ENCODE assay signal across 4 fruit fly cellular contexts in genomic region chr3R:15092351-15092750, dm6.
TF ChIP-seq lines count a peak whose summit lies in the region.

No protein-coding gene starts in this region.

- no peak for TF ChIP-seq CTCF in whole organism, embryonic (GFP tag; optimal IDR thresholded peaks at IDR 0.05; lab: Kevin White, UChicago)

TF ChIP-seq in whole organism, embryonic, 481 proteins besides CTCF, POLR2A, EP300 and RAD21 (continues in another document):
- TF ChIP-seq nmo (GFP tag; optimal IDR thresholded peaks at IDR 0.05; lab: Kevin White, UChicago) (peak; percentile 40), zf30C (GFP tag; optimal IDR thresholded peaks at IDR 0.05; lab: Kevin White, UChicago) (peak; percentile 26), CG7987 (GFP tag; optimal IDR thresholded peaks at IDR 0.05; lab: Kevin White, UChicago) (no peak), CG2712 (tag; optimal IDR thresholded peaks at IDR 0.05; lab: Kevin White, UChicago) (peak; percentile 43), CG11504 (tag; optimal IDR thresholded peaks at IDR 0.05; lab: Kevin White, UChicago) (peak; percentile 21), dmrt99B (tag; optimal IDR thresholded peaks at IDR 0.05; lab: Kevin White, UChicago) (peak; percentile 32), nom (GFP tag; optimal IDR thresholded peaks at IDR 0.05; lab: Kevin White, UChicago) (peak; percentile 51), gem (tag; optimal IDR thresholded peaks at IDR 0.05; lab: Kevin White, UChicago) (peak; percentile 41), CG13424 (tag; optimal IDR thresholded peaks at IDR 0.05; lab: Kevin White, UChicago) (no peak), sens (GFP tag; lab: Kevin White, UChicago) (peak; percentile 86), zen2 (GFP tag; IDR thresholded peaks at IDR 0.05; lab: Robert Waterston, UW; ENCODE audit: partially characterized antibody) (no peak), CG3407 (GFP tag; optimal IDR thresholded peaks at IDR 0.05; lab: Kevin White, UChicago) (no peak), CG6254 (GFP tag; optimal IDR thresholded peaks at IDR 0.05; lab: Kevin White, UChicago) (peak; percentile 25), Bdp1 (GFP tag; optimal IDR thresholded peaks at IDR 0.05; lab: Kevin White, UChicago) (no peak), slbo (GFP tag; IDR thresholded peaks at IDR 0.05; lab: Robert Waterston, UW) (peak; percentile 10; the same call in 1 of the 2 replicates), CoRest (tag; optimal IDR thresholded peaks at IDR 0.05; lab: Kevin White, UChicago) (peak; percentile 31), chn (GFP tag; optimal IDR thresholded peaks at IDR 0.05; lab: Kevin White, UChicago) (no peak), lbe (GFP tag; optimal IDR thresholded peaks at IDR 0.05; lab: Kevin White, UChicago) (peak; percentile 46), D (optimal IDR thresholded peaks at IDR 0.05; lab: Kevin White, UChicago) (no peak), D (GFP tag; optimal IDR thresholded peaks at IDR 0.05; lab: Kevin White, UChicago) (peak; percentile 22), ac (GFP tag; optimal IDR thresholded peaks at IDR 0.05; lab: Kevin White, UChicago) (no peak), CG12391 (tag; optimal IDR thresholded peaks at IDR 0.05; lab: Kevin White, UChicago) (peak; percentile 23), CG10979 (tag; optimal IDR thresholded peaks at IDR 0.05; lab: Kevin White, UChicago) (peak; percentile 40)

TF ChIP-seq in whole organism, prepupa, 60 proteins besides CTCF, POLR2A, EP300 and RAD21 (continues in another document):
- TF ChIP-seq CG10631 (GFP tag; optimal IDR thresholded peaks at IDR 0.05; lab: Kevin White, UChicago) (peak; percentile 80), eg (GFP tag; IDR thresholded peaks at IDR 0.05; lab: Robert Waterston, UW) (0 out of 3 replicates have a peak, but pooled peaks have one; percentile 6), svp (GFP tag; lab: Kevin White, UChicago) (peak; percentile 92), CG31627 (GFP tag; optimal IDR thresholded peaks at IDR 0.05; lab: Kevin White, UChicago) (peak; percentile 89), OdsH (GFP tag; optimal IDR thresholded peaks at IDR 0.05; lab: Kevin White, UChicago) (peak; percentile 83), CG6792 (GFP tag; optimal IDR thresholded peaks at IDR 0.05; lab: Kevin White, UChicago) (peak; percentile 72), fd59A (GFP tag; optimal IDR thresholded peaks at IDR 0.05; lab: Kevin White, UChicago) (peak; percentile 80), fkh (GFP tag; optimal IDR thresholded peaks at IDR 0.05; lab: Kevin White, UChicago) (no peak), CG6163 (GFP tag; IDR thresholded peaks at IDR 0.05; lab: Robert Waterston, UW) (peak; percentile 57; the same call in 2 of the 3 replicates), CG6854 (GFP tag; optimal IDR thresholded peaks at IDR 0.05; lab: Kevin White, UChicago) (peak; percentile 39), cyc (GFP tag; optimal IDR thresholded peaks at IDR 0.05; lab: Kevin White, UChicago) (peak; percentile 82), achi (GFP tag; optimal IDR thresholded peaks at IDR 0.05; lab: Kevin White, UChicago) (peak; percentile 82), CG3919 (GFP tag; optimal IDR thresholded peaks at IDR 0.05; lab: Kevin White, UChicago) (peak; percentile 80), dsx (GFP tag; optimal IDR thresholded peaks at IDR 0.05; lab: Kevin White, UChicago; ENCODE audit: poor library complexity, severe bottlenecking) (peak; percentile 79), CG32006 (GFP tag; optimal IDR thresholded peaks at IDR 0.05; lab: Kevin White, UChicago) (peak; percentile 68), fd85E (GFP tag; optimal IDR thresholded peaks at IDR 0.05; lab: Kevin White, UChicago) (peak; percentile 4), CG8632 (GFP tag; optimal IDR thresholded peaks at IDR 0.05; lab: Kevin White, UChicago) (peak; percentile 82), CG8119 (GFP tag; IDR thresholded peaks at IDR 0.05; lab: Robert Waterston, UW) (peak; percentile 55), Sox15 (GFP tag; optimal IDR thresholded peaks at IDR 0.05; lab: Kevin White, UChicago) (peak; percentile 73), CG3032 (tag; optimal IDR thresholded peaks at IDR 0.05; lab: Kevin White, UChicago) (peak; percentile 88), CG34406 (GFP tag; optimal IDR thresholded peaks at IDR 0.05; lab: Kevin White, UChicago) (peak; percentile 77), CG11762 (GFP tag; optimal IDR thresholded peaks at IDR 0.05; lab: Kevin White, UChicago; ENCODE audit: insufficient read depth) (peak; percentile 80)

TF ChIP-seq in whole organism, pupa, 21 proteins besides CTCF, POLR2A, EP300 and RAD21:
- peak; percentile 82 for TF ChIP-seq CG9948 (tag; optimal IDR thresholded peaks at IDR 0.05; lab: Kevin White, UChicago)
- TF ChIP-seq gl (tag; optimal IDR thresholded peaks at IDR 0.05; lab: Kevin White, UChicago) = peak; percentile 47
- peak; percentile 49 for TF ChIP-seq D1 (tag; optimal IDR thresholded peaks at IDR 0.05; lab: Kevin White, UChicago)
- peak; percentile 82 for TF ChIP-seq Pif1A (GFP tag; optimal IDR thresholded peaks at IDR 0.05; lab: Kevin White, UChicago)
- TF ChIP-seq Pif1B (GFP tag; optimal IDR thresholded peaks at IDR 0.05; lab: Kevin White, UChicago) = peak; percentile 61
- TF ChIP-seq CG13204 (GFP tag; optimal IDR thresholded peaks at IDR 0.05; lab: Kevin White, UChicago) = peak; percentile 38
- peak; percentile 89 for TF ChIP-seq EcR (GFP tag; optimal IDR thresholded peaks at IDR 0.05; lab: Kevin White, UChicago)
- TF ChIP-seq rn (GFP tag; IDR thresholded peaks at IDR 0.05; lab: Robert Waterston, UW) = no peak
- no peak for TF ChIP-seq CG10348 (GFP tag; IDR thresholded peaks at IDR 0.05; lab: Robert Waterston, UW)
- peak; percentile 71 for TF ChIP-seq CG17806 (tag; optimal IDR thresholded peaks at IDR 0.05; lab: Kevin White, UChicago)
- peak; percentile 65 for TF ChIP-seq CG8301 (tag; optimal IDR thresholded peaks at IDR 0.05; lab: Kevin White, UChicago)
- peak; percentile 78 for TF ChIP-seq CG34367 (tag; optimal IDR thresholded peaks at IDR 0.05; lab: Kevin White, UChicago)
- peak; percentile 90 for TF ChIP-seq CG15710 (tag; optimal IDR thresholded peaks at IDR 0.05; lab: Kevin White, UChicago)
- TF ChIP-seq CG32121 (GFP tag; IDR thresholded peaks at IDR 0.05; lab: Robert Waterston, UW) = no peak
- peak; percentile 90 for TF ChIP-seq CG8159 (tag; optimal IDR thresholded peaks at IDR 0.05; lab: Kevin White, UChicago)
- no peak for TF ChIP-seq Ets98B (GFP tag; IDR thresholded peaks at IDR 0.05; lab: Robert Waterston, UW)
- no peak for TF ChIP-seq CG12605 (GFP tag; IDR thresholded peaks at IDR 0.05; lab: Robert Waterston, UW)
- peak; percentile 78 for TF ChIP-seq Snoo (tag; optimal IDR thresholded peaks at IDR 0.05; lab: Kevin White, UChicago)
- TF ChIP-seq fd96Ca (GFP tag; IDR thresholded peaks at IDR 0.05; lab: Robert Waterston, UW) = no peak
- peak; percentile 33; the same call in 1 of the 3 replicates for TF ChIP-seq CG4496 (GFP tag; IDR thresholded peaks at IDR 0.05; lab: Robert Waterston, UW)
- peak; percentile 74 for TF ChIP-seq CG14655 (GFP tag; optimal IDR thresholded peaks at IDR 0.05; lab: Kevin White, UChicago)

TF ChIP-seq in whole organism, wandering third instar larva, 38 proteins besides CTCF, POLR2A, EP300 and RAD21 (continues in another document):
- TF ChIP-seq OdsH (GFP tag; optimal IDR thresholded peaks at IDR 0.05; lab: Kevin White, UChicago) (peak; percentile 71), ey (GFP tag; optimal IDR thresholded peaks at IDR 0.05; lab: Kevin White, UChicago) (peak; percentile 73), Hr78 (GFP tag; optimal IDR thresholded peaks at IDR 0.05; lab: Kevin White, UChicago) (no peak), dl (GFP tag; optimal IDR thresholded peaks at IDR 0.05; lab: Kevin White, UChicago; ENCODE audit: insufficient read depth in 1 of 2, partially characterized antibody in 2 of 2) (no peak), pan (optimal IDR thresholded peaks at IDR 0.05; lab: Kevin White, UChicago) (no peak), Dfd (GFP tag; optimal IDR thresholded peaks at IDR 0.05; lab: Kevin White, UChicago) (no peak), h (GFP tag; optimal IDR thresholded peaks at IDR 0.05; lab: Kevin White, UChicago) (peak; percentile 69), HLH106 (tag; optimal IDR thresholded peaks at IDR 0.05; lab: Kevin White, UChicago) (peak; percentile 80), Dif (GFP tag; optimal IDR thresholded peaks at IDR 0.05; lab: Kevin White, UChicago; ENCODE audit: partially characterized antibody) (no peak), psq (GFP tag; optimal IDR thresholded peaks at IDR 0.05; lab: Kevin White, UChicago) (peak; percentile 40), CG32264 (GFP tag; optimal IDR thresholded peaks at IDR 0.05; lab: Kevin White, UChicago) (peak; percentile 27), woc (GFP tag; optimal IDR thresholded peaks at IDR 0.05; lab: Kevin White, UChicago) (peak; percentile 67), CG9705 (GFP tag; optimal IDR thresholded peaks at IDR 0.05; lab: Kevin White, UChicago) (peak; percentile 63), Jra (GFP tag; optimal IDR thresholded peaks at IDR 0.05; lab: Kevin White, UChicago) (no peak), Hnf4 (GFP tag; optimal IDR thresholded peaks at IDR 0.05; lab: Kevin White, UChicago) (peak; percentile 53), N (GFP tag; optimal IDR thresholded peaks at IDR 0.05; lab: Kevin White, UChicago) (no peak), Mio (GFP tag; optimal IDR thresholded peaks at IDR 0.05; lab: Kevin White, UChicago) (no peak), fru (GFP tag; optimal IDR thresholded peaks at IDR 0.05; lab: Kevin White, UChicago) (peak; percentile 78), Hr83 (GFP tag; optimal IDR thresholded peaks at IDR 0.05; lab: Kevin White, UChicago; ENCODE audit: poor library complexity, severe bottlenecking) (no peak), Abd-B (GFP tag; optimal IDR thresholded peaks at IDR 0.05; lab: Kevin White, UChicago) (no peak), sage (GFP tag; optimal IDR thresholded peaks at IDR 0.05; lab: Kevin White, UChicago) (no peak), brk (GFP tag; optimal IDR thresholded peaks at IDR 0.05; lab: Kevin White, UChicago) (peak; percentile 34), Sp1 (GFP tag; optimal IDR thresholded peaks at IDR 0.05; lab: Kevin White, UChicago) (peak; percentile 73), foxo (GFP tag; optimal IDR thresholded peaks at IDR 0.05; lab: Kevin White, UChicago) (peak in 1 of 2 experiments; percentile 70), rgr (GFP tag; optimal IDR thresholded peaks at IDR 0.05; lab: Kevin White, UChicago) (peak; percentile 63), br (GFP tag; optimal IDR thresholded peaks at IDR 0.05; lab: Kevin White, UChicago) (peak; percentile 49), jim (GFP tag; optimal IDR thresholded peaks at IDR 0.05; lab: Kevin White, UChicago) (no peak), tai (GFP tag; optimal IDR thresholded peaks at IDR 0.05; lab: Kevin White, UChicago) (peak; percentile 61), Rel (GFP tag; optimal IDR thresholded peaks at IDR 0.05; lab: Kevin White, UChicago) (no peak), Rel (tag; optimal IDR thresholded peaks at IDR 0.05; lab: Kevin White, UChicago) (no peak), CrebA (GFP tag; optimal IDR thresholded peaks at IDR 0.05; lab: Kevin White, UChicago; ENCODE audit: borderline replicate concordance) (no peak), usp (GFP tag; optimal IDR thresholded peaks at IDR 0.05; lab: Kevin White, UChicago) (no peak), dmrt93B (GFP tag; optimal IDR thresholded peaks at IDR 0.05; lab: Kevin White, UChicago) (peak; percentile 58)

Comparison
In these comparisons a context has a peak if more than half of its experiments do, and no peak if none do; other contexts are left out.
1. Of the 7 proteins assayed by ChIP-seq in both whole organism, embryonic and whole organism, prepupa: peak only in whole organism, embryonic: none; only in whole organism, prepupa: CG16779, CG6854, Hr39 and Sox102F; in both: Blimp-1; in neither: 2.